Worm (Caenorhabditis elegans) whole organism, young adult: ENCODE measurements around the gene erp-44.3.
A peak's percentile ranks its signal among the peaks of the same experiment; 100 is the strongest.

Experiments used
- ceh-27 ChIP-seq: fragments of 200-800 bp; sonication (Bioruptor generic); optimal IDR thresholded peaks from 2 replicates; lab custom pipeline; 2018; ENCODE audit warnings: mild to moderate bottlenecking, missing genetic modification characterization, moderate library complexity, missing compliant biosample characterization
- ceh-79 ChIP-seq: sonication (generic microtip); optimal IDR thresholded peaks from 2 replicates; lab custom pipeline; 2017; ENCODE audit warnings: mild to moderate bottlenecking, missing genetic modification characterization, missing compliant biosample characterization
- efl-1 ChIP-seq: fragments of 150-350 bp; optimal IDR thresholded peaks from 2 replicates; lab custom pipeline; 2014; ENCODE audit warnings: missing biosample characterization, missing genetic modification reagents, missing genetic modification characterization
- ekl-4 ChIP-seq: fragments of 200-800 bp; sonication (Bioruptor generic); IDR thresholded peaks from 2 replicates; pipeline ENCODE4 v1.3.6; 2022; ENCODE audit warnings: missing genetic modification reagents, missing genetic modification characterization, missing compliant biosample characterization
- hmg-1.2 ChIP-seq: fragments of 200-800 bp; sonication (Bioruptor generic); IDR thresholded peaks from 2 replicates; pipeline ENCODE4 v1.3.6; 2022; ENCODE audit warnings: missing genetic modification reagents, missing genetic modification characterization, missing compliant biosample characterization
- hrde-1 ChIP-seq: sonication (generic microtip); optimal IDR thresholded peaks from 2 replicates; lab custom pipeline; 2016; ENCODE audit warnings: missing genetic modification characterization, mild to moderate bottlenecking, missing compliant biosample characterization, moderate library complexity, missing genotype, missing genetic modification reagents, borderline replicate concordance
- lin-35 ChIP-seq, 3 experiments: fragments of 150-350 bp in 2 of 3; sonication (generic microtip) in 1 of 3; optimal IDR thresholded peaks; 2 replicates each; lab custom pipeline; 2014 to 2018; ENCODE audit warnings: missing biosample characterization in 3 of 3, missing genetic modification characterization in 3 of 3, missing genetic modification reagents in 3 of 3
- pha-4 ChIP-seq: fragments of 150-350 bp; sonication (generic microtip); optimal IDR thresholded peaks from 2 replicates; lab custom pipeline; 2014; ENCODE audit warnings: missing biosample characterization, missing genetic modification reagents, missing genetic modification characterization
- snpc-1.3 ChIP-seq: sonication (generic microtip); optimal IDR thresholded peaks from 2 replicates; lab custom pipeline; 2017; ENCODE audit warnings: missing genetic modification characterization, mild to moderate bottlenecking, missing compliant biosample characterization, antibody characterized with exemption, moderate library complexity, missing genotype, missing genetic modification reagents; ENCODE audit not compliant: insufficient read depth
- unc-62 ChIP-seq: fragments of 150-350 bp; optimal IDR thresholded peaks from 2 replicates; lab custom pipeline; 2014; ENCODE audit warnings: missing biosample characterization, missing genetic modification reagents, missing genetic modification characterization

- TF ChIP-seq hmg-1.2, result no peak
- peak; percentile 66 for TF ChIP-seq ceh-27 (GFP tag; lab: Kevin White, UChicago)
- no peak for TF ChIP-seq efl-1
- no peak for TF ChIP-seq pha-4
- no peak for TF ChIP-seq lin-35 (GFP tag; optimal IDR thresholded peaks at IDR 0.05; lab: Kevin White, UChicago)
- TF ChIP-seq ceh-79, result no peak
- no peak for TF ChIP-seq hrde-1 (tag; lab: Kevin White, UChicago)
- TF ChIP-seq snpc-1.3 (tag; lab: Kevin White, UChicago), result no peak
- no peak for TF ChIP-seq ekl-4 (GFP tag; lab: Robert Waterston, UW)
- TF ChIP-seq unc-62 (GFP tag; lab: Kevin White, UChicago), result no peak
These were observed 48.9 kb downstream of the erp-44.3 start for ce11 chrIV:8171376-8171775.
